Fruit fly (Drosophila melanogaster): ENCODE results near the gene Inx2.

Inx2 gene

dm6 chrX:6969364-6970137 lies 28.9 kb upstream of the Inx2 start, which contains the start of gene CG4586 (continued):
- TF ChIP-seq dmrt11E (tag; optimal IDR thresholded peaks at IDR 0.05): peak; percentile 71
- TF ChIP-seq CG6272 (GFP tag; IDR thresholded peaks at IDR 0.05): peak; percentile 68
- TF ChIP-seq CG3065 (GFP tag; optimal IDR thresholded peaks at IDR 0.05): peak; percentile 90
- peak; percentile 78 for TF ChIP-seq CG3838 (GFP tag; optimal IDR thresholded peaks at IDR 0.05)
- TF ChIP-seq CG3163 (GFP tag; optimal IDR thresholded peaks at IDR 0.05): peak; percentile 84
- TF ChIP-seq scrt (GFP tag; optimal IDR thresholded peaks at IDR 0.05): peak; percentile 93
- peak; percentile 87 for TF ChIP-seq gsb-n (tag; optimal IDR thresholded peaks at IDR 0.05)
- TF ChIP-seq sug (tag; optimal IDR thresholded peaks at IDR 0.05): peak; percentile 84
- TF ChIP-seq Asciz (GFP tag; optimal IDR thresholded peaks at IDR 0.05): peak; percentile 96
- TF ChIP-seq CTCF (GFP tag; optimal IDR thresholded peaks at IDR 0.05): peak; percentile 59
- TF ChIP-seq CG18011 (GFP tag; optimal IDR thresholded peaks at IDR 0.05): peak; percentile 88
- TF ChIP-seq vvl (GFP tag; IDR thresholded peaks at IDR 0.05): peak; percentile 98
- TF ChIP-seq phol (tag; optimal IDR thresholded peaks at IDR 0.05): peak; percentile 89
- TF ChIP-seq Aef1 (GFP tag; IDR thresholded peaks at IDR 0.05): peak; percentile 85
- peak; percentile 92 for TF ChIP-seq E2f1 (GFP tag; IDR thresholded peaks at IDR 0.05)
- TF ChIP-seq salm (tag; optimal IDR thresholded peaks at IDR 0.05): peak; percentile 95
- peak; percentile 76 for TF ChIP-seq TFAM (GFP tag; optimal IDR thresholded peaks at IDR 0.05)
- peak; percentile 85 for TF ChIP-seq H15 (GFP tag; IDR thresholded peaks at IDR 0.05)
- TF ChIP-seq CG17186 (GFP tag; optimal IDR thresholded peaks at IDR 0.05): peak; percentile 69
- TF ChIP-seq bab2 (GFP tag; optimal IDR thresholded peaks at IDR 0.05): peak; percentile 94
- peak; percentile 93 for TF ChIP-seq B-H2 (GFP tag; optimal IDR thresholded peaks at IDR 0.05)
- TF ChIP-seq sisA (GFP tag; IDR thresholded peaks at IDR 0.05): peak; percentile 72
- peak; percentile 95 for TF ChIP-seq CG10654 (GFP tag; optimal IDR thresholded peaks at IDR 0.05)
- TF ChIP-seq cg (GFP tag; optimal IDR thresholded peaks at IDR 0.05): no peak
- no peak for TF ChIP-seq usp (GFP tag; optimal IDR thresholded peaks at IDR 0.05)
- TF ChIP-seq pan (optimal IDR thresholded peaks at IDR 0.05): no peak
- peak in 1 of 2 experiments; percentile 97 for TF ChIP-seq pan (GFP tag; optimal IDR thresholded peaks at IDR 0.05 in 1 of 2, IDR thresholded peaks at IDR 0.05 in 1 of 2)
- peak; percentile 92 for TF ChIP-seq NK7.1 (GFP tag; optimal IDR thresholded peaks at IDR 0.05)
- TF ChIP-seq tio (GFP tag; optimal IDR thresholded peaks at IDR 0.05): peak; percentile 87
- peak; percentile 97 for TF ChIP-seq CG2120 (GFP tag; optimal IDR thresholded peaks at IDR 0.05)
- peak; percentile 72 for TF ChIP-seq grn (GFP tag; optimal IDR thresholded peaks at IDR 0.05)
- TF ChIP-seq sob (GFP tag; IDR thresholded peaks at IDR 0.05): peak; percentile 95
- TF ChIP-seq CG1233 (GFP tag; optimal IDR thresholded peaks at IDR 0.05): peak; percentile 94
- peak; percentile 80 for TF ChIP-seq CG7928 (GFP tag; optimal IDR thresholded peaks at IDR 0.05)
- TF ChIP-seq CG14014 (GFP tag; IDR thresholded peaks at IDR 0.05): peak; percentile 94
- TF ChIP-seq CG2202 (tag; optimal IDR thresholded peaks at IDR 0.05): peak; percentile 83
- TF ChIP-seq CG17612 (GFP tag; IDR thresholded peaks at IDR 0.05): peak; percentile 82
- TF ChIP-seq ewg (GFP tag; optimal IDR thresholded peaks at IDR 0.05): peak; percentile 85
- peak; percentile 78 for TF ChIP-seq Nf-YC (tag; optimal IDR thresholded peaks at IDR 0.05)
- no peak for TF ChIP-seq chinmo (GFP tag; IDR thresholded peaks at IDR 0.05; ENCODE audit: partially characterized antibody)
- TF ChIP-seq CG31441 (GFP tag; IDR thresholded peaks at IDR 0.05): peak; percentile 96
- peak; percentile 96 for TF ChIP-seq CG15269 (tag; optimal IDR thresholded peaks at IDR 0.05)
- peak; percentile 90 for TF ChIP-seq ase (GFP tag; IDR thresholded peaks at IDR 0.05)
- no peak for TF ChIP-seq CG6791 (GFP tag; IDR thresholded peaks at IDR 0.05; ENCODE audit: partially characterized antibody)
- peak; percentile 44 for TF ChIP-seq ftz-f1 (GFP tag; optimal IDR thresholded peaks at IDR 0.05)
- peak; percentile 34 for TF ChIP-seq kni (GFP tag; optimal IDR thresholded peaks at IDR 0.05)
- TF ChIP-seq dati (GFP tag; IDR thresholded peaks at IDR 0.05): peak; percentile 81; the same call in 1 of the 2 replicates
- peak; percentile 52 for TF ChIP-seq ro (GFP tag; IDR thresholded peaks at IDR 0.05)
- peak; percentile 99 for TF ChIP-seq Ets65A (GFP tag)
- TF ChIP-seq CG30431 (GFP tag; optimal IDR thresholded peaks at IDR 0.05): peak; percentile 86
- TF ChIP-seq Dp (GFP tag; optimal IDR thresholded peaks at IDR 0.05): peak; percentile 3
